Worm (Caenorhabditis elegans) whole organism, young adult: ENCODE measurements around the gene srd-3.

ENCODE experiments used
- K12H6.12 ChIP-seq: fragments of 200-800 bp; sonication (Bioruptor generic); optimal IDR thresholded peaks from 2 replicates; lab custom pipeline; 2018; ENCODE audit warnings: mild to moderate bottlenecking, missing genetic modification characterization, missing compliant biosample characterization
- aptf-3 ChIP-seq: fragments of 200-800 bp; sonication (Bioruptor generic); IDR thresholded peaks from 2 replicates; pipeline ENCODE4 v1.3.6; 2022; ENCODE audit warnings: missing genetic modification characterization, missing compliant biosample characterization
- dpl-1 ChIP-seq: fragments of 150-350 bp; optimal IDR thresholded peaks from 2 replicates; lab custom pipeline; 2014; ENCODE audit warnings: missing biosample characterization, missing genetic modification reagents, missing genetic modification characterization
- egl-18 ChIP-seq: fragments of 200-800 bp; sonication (Bioruptor generic); IDR thresholded peaks from 2 replicates; pipeline ENCODE4 v1.3.6; 2022; ENCODE audit warnings: missing genetic modification reagents, missing genetic modification characterization, missing compliant biosample characterization
- nfya-1 ChIP-seq: sonication (generic microtip); optimal IDR thresholded peaks from 2 replicates; lab custom pipeline; 2017; ENCODE audit warnings: antibody characterized with exemption, missing compliant biosample characterization, missing genetic modification characterization, borderline replicate concordance; ENCODE audit not compliant: insufficient read depth
- pha-4 ChIP-seq: fragments of 150-350 bp; sonication (generic microtip); optimal IDR thresholded peaks from 2 replicates; lab custom pipeline; 2014; ENCODE audit warnings: missing biosample characterization, missing genetic modification reagents, missing genetic modification characterization
- rcor-1 ChIP-seq: fragments of 200-800 bp; sonication (Bioruptor generic); IDR thresholded peaks from 2 replicates; pipeline ENCODE4 v1.3.6; 2022; ENCODE audit warnings: missing genetic modification reagents, missing genetic modification characterization, missing compliant biosample characterization
- snpc-4 ChIP-seq, 5 experiments: fragments of 150-350 bp in 1 of 5; sonication (generic microtip) in 4 of 5; optimal IDR thresholded peaks; 2 replicates each; lab custom pipeline; 2014 to 2018; ENCODE audit warnings: missing genetic modification characterization in 5 of 5, missing biosample characterization in 3 of 5, antibody characterized with exemption in 2 of 5, mild to moderate bottlenecking in 2 of 5, missing compliant biosample characterization in 2 of 5, missing genotype in 2 of 5, moderate library complexity in 2 of 5, missing genetic modification reagents in 1 of 5
- tbx-9 ChIP-seq: sonication (generic microtip); optimal IDR thresholded peaks from 2 replicates; lab custom pipeline; 2016; ENCODE audit warnings: borderline replicate concordance, missing genetic modification characterization, inconsistent platforms, missing compliant biosample characterization
- unc-130 ChIP-seq: sonication (generic microtip); optimal IDR thresholded peaks from 2 replicates; lab custom pipeline; 2016; ENCODE audit warnings: missing genetic modification reagents, missing genetic modification characterization, missing compliant biosample characterization
- unc-62 ChIP-seq: fragments of 150-350 bp; optimal IDR thresholded peaks from 2 replicates; lab custom pipeline; 2014; ENCODE audit warnings: missing biosample characterization, missing genetic modification reagents, missing genetic modification characterization

- no peak for TF ChIP-seq snpc-4 (GFP tag; optimal IDR thresholded peaks at IDR 0.05; lab: Kevin White, UChicago)
- no peak for TF ChIP-seq snpc-4 (tag; optimal IDR thresholded peaks at IDR 0.05; lab: Kevin White, UChicago)
- no peak for TF ChIP-seq aptf-3
- TF ChIP-seq egl-18: no peak
- no peak for TF ChIP-seq pha-4 (tag; lab: Kevin White, UChicago)
- no peak for TF ChIP-seq tbx-9
- no peak for TF ChIP-seq unc-62
- no peak for TF ChIP-seq unc-130 (GFP tag; lab: Kevin White, UChicago)
- no peak for TF ChIP-seq rcor-1 (GFP tag; lab: Robert Waterston, UW)
- no peak for TF ChIP-seq K12H6.12 (tag; lab: Kevin White, UChicago)
- no peak for TF ChIP-seq dpl-1 (GFP tag; lab: Kevin White, UChicago)
- TF ChIP-seq nfya-1 (tag; lab: Kevin White, UChicago): no peak
Observed at ce11 chrII:86794-87193, 42.0 kb downstream of the srd-3 start.
